Worm (Caenorhabditis elegans) whole organism, early embryonic: ENCODE data around the gene F56A8.9.

Source experiments
- aly-1 ChIP-seq: sonication (generic microtip); optimal IDR thresholded peaks from 2 replicates; lab custom pipeline; 2016; ENCODE audit warnings: missing genetic modification characterization, missing compliant biosample characterization
- ama-1 ChIP-seq: fragments of 150-350 bp; optimal IDR thresholded peaks from 2 replicates; lab custom pipeline; 2014
- ceh-13 ChIP-seq: fragments of 200-800 bp; sonication (Bioruptor generic); optimal IDR thresholded peaks from 2 replicates; lab custom pipeline; 2018; ENCODE audit warnings: mild to moderate bottlenecking, missing genetic modification characterization, missing compliant biosample characterization
- ceh-36 ChIP-seq: sonication (generic microtip); optimal IDR thresholded peaks from 2 replicates; lab custom pipeline; 2016; ENCODE audit warnings: missing genetic modification characterization, inconsistent platforms, missing compliant biosample characterization
- ets-7 ChIP-seq: sonication (generic microtip); optimal IDR thresholded peaks from 2 replicates; lab custom pipeline; 2016; ENCODE audit warnings: missing genotype, missing genetic modification characterization, missing compliant biosample characterization
- flt-1 ChIP-seq: fragments of 200-800 bp; sonication (Bioruptor generic); IDR thresholded peaks from 2 replicates; pipeline ENCODE4 v1.3.6; 2022; ENCODE audit warnings: missing genetic modification characterization, missing compliant biosample characterization
- hmbx-1 ChIP-seq: sonication (generic microtip); optimal IDR thresholded peaks from 2 replicates; lab custom pipeline; 2016; ENCODE audit warnings: mild to moderate bottlenecking, missing genetic modification characterization, missing compliant biosample characterization
- hmg-4 ChIP-seq: fragments of 200-800 bp; sonication (Bioruptor generic); optimal IDR thresholded peaks from 2 replicates; lab custom pipeline; 2018; ENCODE audit warnings: mild to moderate bottlenecking, missing genetic modification characterization, missing compliant biosample characterization
- pes-1 ChIP-seq: fragments of 200-800 bp; sonication (Bioruptor generic); IDR thresholded peaks from 2 replicates; pipeline ENCODE4 v1.3.6; 2022; ENCODE audit warnings: missing genetic modification reagents, missing genetic modification characterization, missing compliant biosample characterization
- scrt-1 ChIP-seq: fragments of 200-800 bp; sonication (Bioruptor generic); IDR thresholded peaks from 2 replicates; pipeline ENCODE4 v1.3.6; 2022; ENCODE audit warnings: missing genetic modification characterization, missing compliant biosample characterization
- sea-1 ChIP-seq: fragments of 200-800 bp; sonication (Bioruptor generic); conservative IDR thresholded peaks from 2 replicates; pipeline ENCODE4 v1.3.6; 2022; ENCODE audit warnings: missing genetic modification characterization, missing compliant biosample characterization
- tbx-11 ChIP-seq: fragments of 200-800 bp; sonication (Bioruptor generic); IDR thresholded peaks from 2 replicates; pipeline ENCODE4 v1.3.6; 2022; ENCODE audit warnings: missing genetic modification characterization, missing compliant biosample characterization
- tbx-37 ChIP-seq: fragments of 200-800 bp; sonication (Bioruptor generic); conservative IDR thresholded peaks from 2 replicates; pipeline ENCODE4 v1.3.6; 2022; ENCODE audit warnings: missing genetic modification reagents, missing genetic modification characterization, missing compliant biosample characterization
- tra-4 ChIP-seq: sonication (generic microtip); optimal IDR thresholded peaks from 2 replicates; lab custom pipeline; 2017; ENCODE audit warnings: missing genetic modification characterization, missing compliant biosample characterization

DNA sequence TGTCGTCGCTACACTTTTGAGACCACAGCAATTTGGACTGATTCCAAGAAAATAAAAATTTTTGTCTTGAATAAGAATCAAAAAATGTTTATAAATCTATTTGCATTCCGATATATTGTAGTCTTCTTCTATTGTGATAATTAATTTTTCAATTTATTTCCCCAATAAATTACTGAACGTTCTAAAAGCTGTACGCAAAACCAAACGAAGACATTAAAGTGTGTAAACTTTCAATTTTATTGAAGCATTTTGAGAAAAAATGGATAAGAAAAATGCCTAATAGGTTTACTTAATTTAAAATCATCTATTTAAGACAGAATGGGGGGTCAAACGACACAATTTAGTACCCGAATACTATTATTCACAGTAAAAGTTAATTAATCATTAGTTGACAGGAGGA lies 48.1 kb downstream of the F56A8.9 start:
- TF ChIP-seq hmg-4 = no peak
- no peak for TF ChIP-seq ceh-36 (tag; lab: Kevin White, UChicago)
- TF ChIP-seq hmbx-1 (tag; lab: Kevin White, UChicago) = no peak
- TF ChIP-seq tbx-11 (GFP tag; lab: Robert Waterston, UW) = no peak
- TF ChIP-seq ama-1 (lab: Kevin White, UChicago) = no peak
- no peak for TF ChIP-seq aly-1 (tag; lab: Kevin White, UChicago)
- TF ChIP-seq pes-1 (GFP tag; lab: Robert Waterston, UW) = no peak
- TF ChIP-seq flt-1 = no peak
- no peak for TF ChIP-seq ets-7 (tag; lab: Kevin White, UChicago)
- no peak for TF ChIP-seq tra-4 (tag; lab: Kevin White, UChicago)
- TF ChIP-seq tbx-37 (GFP tag; lab: Robert Waterston, UW) = no peak
- TF ChIP-seq scrt-1 (GFP tag; lab: Robert Waterston, UW) = no peak
- TF ChIP-seq sea-1 (GFP tag; lab: Robert Waterston, UW) = no peak
- TF ChIP-seq ceh-13 (GFP tag; lab: Kevin White, UChicago) = no peak
